Worm (Caenorhabditis elegans): Measurements from ENCODE around the gene Y50D7A.13.

Gene Y50D7A.13

DNA sequence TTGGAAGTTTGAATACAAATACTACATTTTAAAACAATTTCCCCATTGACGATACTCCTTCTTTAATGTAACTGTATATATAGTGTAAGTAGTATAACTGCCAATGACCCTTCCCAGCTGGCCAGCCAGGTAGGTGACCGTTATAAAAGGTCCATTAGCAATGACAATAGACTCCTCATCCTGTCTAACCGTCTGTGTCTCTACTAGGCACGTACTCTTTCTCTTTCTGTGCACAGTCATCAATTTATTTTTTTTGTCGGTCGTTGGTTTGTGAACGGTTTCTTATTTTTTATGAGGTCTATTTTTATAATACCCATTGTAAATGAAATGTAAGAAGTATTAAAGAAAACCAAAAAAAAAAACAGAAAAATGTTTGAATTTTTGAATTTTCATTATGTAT, 10.1 kb upstream of the Y50D7A.13 start:
- no peak for TF ChIP-seq peb-1 (tag; optimal IDR thresholded peaks at IDR 0.05)
- no peak for TF ChIP-seq unc-55 (GFP tag; optimal IDR thresholded peaks at IDR 0.05)
- TF ChIP-seq nhr-23 (tag; optimal IDR thresholded peaks at IDR 0.05) = no peak
- TF ChIP-seq mab-5 (tag; optimal IDR thresholded peaks at IDR 0.05) = no peak
- no peak for TF ChIP-seq elt-1 (tag; optimal IDR thresholded peaks at IDR 0.05)
- TF ChIP-seq nhr-10 (tag; optimal IDR thresholded peaks at IDR 0.05) = no peak
- TF ChIP-seq egl-27 (tag; optimal IDR thresholded peaks at IDR 0.05) = no peak
- TF ChIP-seq ceh-16 (tag; optimal IDR thresholded peaks at IDR 0.05) = no peak
- TF ChIP-seq aly-2 (tag; optimal IDR thresholded peaks at IDR 0.05) = no peak
- no peak for TF ChIP-seq nhr-12 (tag; optimal IDR thresholded peaks at IDR 0.05)
- no peak for TF ChIP-seq mdl-1 (tag; optimal IDR thresholded peaks at IDR 0.05)
- no peak for TF ChIP-seq nhr-11 (tag; optimal IDR thresholded peaks at IDR 0.05)
- TF ChIP-seq nhr-237 (tag; optimal IDR thresholded peaks at IDR 0.05) = no peak
- no peak for TF ChIP-seq elt-3 (tag; optimal IDR thresholded peaks at IDR 0.05)
- no peak for TF ChIP-seq blmp-1 (tag; optimal IDR thresholded peaks at IDR 0.05; ENCODE audit: insufficient read depth)

DNA sequence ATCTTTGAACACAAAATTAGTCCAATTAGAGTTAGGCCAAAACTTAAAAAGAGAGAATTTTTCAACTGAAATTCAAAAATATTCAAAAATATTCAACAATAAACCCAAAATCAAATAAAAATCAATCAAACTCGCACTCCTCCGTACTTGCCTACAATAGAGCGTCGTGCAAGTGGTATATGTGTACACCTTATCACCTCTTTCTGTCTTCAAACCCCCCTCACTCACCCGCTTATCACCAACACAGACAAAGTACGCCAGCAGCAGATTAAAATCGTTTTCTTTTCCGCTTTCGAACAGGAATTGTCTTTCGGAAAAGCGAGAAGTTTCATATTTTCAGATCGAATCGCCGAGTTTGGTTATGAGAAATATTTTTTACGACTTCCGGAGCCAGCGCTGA, 4.8 kb upstream of the Y50D7A.13 start:
- TF ChIP-seq elt-1 (tag; optimal IDR thresholded peaks at IDR 0.05) (no peak), fos-1 (tag; optimal IDR thresholded peaks at IDR 0.05) (peak; percentile 74), crh-2 (tag; optimal IDR thresholded peaks at IDR 0.05) (peak; percentile 5), aly-2 (tag; optimal IDR thresholded peaks at IDR 0.05) (no peak)

DNA sequence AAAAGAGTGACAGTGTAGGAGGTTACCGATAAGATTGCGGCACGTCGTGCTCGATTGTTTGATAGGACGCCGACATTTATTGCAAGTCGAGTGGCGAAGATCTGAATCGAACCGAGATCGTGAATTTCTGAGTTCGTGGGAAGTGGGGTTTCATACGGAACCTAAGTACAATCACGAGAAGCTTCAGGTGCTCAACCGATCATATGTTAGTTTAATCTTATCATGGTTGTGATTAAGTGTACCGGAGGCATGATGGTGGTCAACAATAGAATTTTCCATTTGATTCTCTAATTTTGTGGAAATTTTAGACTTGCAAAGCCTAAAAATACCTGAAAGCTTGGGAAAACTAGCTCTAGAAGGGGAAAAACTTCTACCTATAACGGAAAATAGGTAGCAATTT, 4.0 kb upstream of the Y50D7A.13 start, which contains the start of gene ads-1:
Gene ads-1 (minus strand): TSS at position 101 of the 400 bp plus-strand sequence.
- TF ChIP-seq nhr-11 (tag; optimal IDR thresholded peaks at IDR 0.05) = no peak
- no peak for TF ChIP-seq nhr-129 (tag; optimal IDR thresholded peaks at IDR 0.05)
- no peak for TF ChIP-seq ztf-1 (GFP tag; conservative IDR thresholded peaks at IDR 0.05)
- no peak for TF ChIP-seq dmd-4 (tag; optimal IDR thresholded peaks at IDR 0.05)
- TF ChIP-seq lin-13 (GFP tag; optimal IDR thresholded peaks at IDR 0.05) = no peak
- no peak for TF ChIP-seq mdl-1 (tag; optimal IDR thresholded peaks at IDR 0.05)
- no peak for TF ChIP-seq R02D3.7 (tag; optimal IDR thresholded peaks at IDR 0.05)

DNA sequence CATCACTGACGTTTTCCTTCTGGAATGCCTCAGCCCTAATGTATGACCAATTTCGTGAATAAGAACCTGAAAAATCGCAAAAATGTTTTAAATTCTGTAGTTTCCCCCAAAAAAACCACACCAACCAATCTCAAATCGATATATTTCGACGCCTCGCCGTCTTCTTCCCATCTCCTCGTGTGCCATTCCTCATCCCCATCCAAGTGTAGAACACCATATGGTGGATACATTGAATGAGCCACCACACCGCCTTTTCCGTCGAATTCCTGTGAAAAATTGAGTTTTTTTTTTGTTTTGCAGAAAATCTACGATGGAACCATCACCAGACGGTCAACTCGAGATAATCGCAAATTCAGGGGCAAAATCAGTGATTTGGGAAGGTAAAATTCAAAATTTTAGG, 2.1 kb downstream of the Y50D7A.13 start, which contains the start of gene Y50D7A.1:
Gene Y50D7A.1 (plus strand): TSS at position 301 of the 400 bp plus-strand sequence.
- TF ChIP-seq nhr-23 (tag; optimal IDR thresholded peaks at IDR 0.05) = no peak
- no peak for TF ChIP-seq ztf-4 (tag; optimal IDR thresholded peaks at IDR 0.05)
- no peak for TF ChIP-seq lsy-2 (tag; optimal IDR thresholded peaks at IDR 0.05)
- no peak for TF ChIP-seq nhr-129 (tag; optimal IDR thresholded peaks at IDR 0.05)
- no peak for TF ChIP-seq Y55F3AM.14 (GFP tag; optimal IDR thresholded peaks at IDR 0.05)
- no peak for TF ChIP-seq ceh-82 (tag; optimal IDR thresholded peaks at IDR 0.05)
- no peak for TF ChIP-seq sem-4 (tag; optimal IDR thresholded peaks at IDR 0.05)
- no peak for TF ChIP-seq sma-3 (GFP tag; optimal IDR thresholded peaks at IDR 0.05)
- no peak for TF ChIP-seq lin-13 (GFP tag; optimal IDR thresholded peaks at IDR 0.05)
- no peak for TF ChIP-seq peb-1 (tag; optimal IDR thresholded peaks at IDR 0.05)
- TF ChIP-seq ztf-11 (tag; optimal IDR thresholded peaks at IDR 0.05) = no peak
- no peak for TF ChIP-seq nhr-11 (tag; optimal IDR thresholded peaks at IDR 0.05)
- no peak for TF ChIP-seq nhr-6 (tag; optimal IDR thresholded peaks at IDR 0.05)
- TF ChIP-seq unc-62 (GFP tag; optimal IDR thresholded peaks at IDR 0.05) = no peak
- no peak for TF ChIP-seq nhr-21 (tag; optimal IDR thresholded peaks at IDR 0.05)
- no peak for TF ChIP-seq aly-2 (tag; optimal IDR thresholded peaks at IDR 0.05)
- no peak for TF ChIP-seq C34F6.9 (tag; optimal IDR thresholded peaks at IDR 0.05)

DNA sequence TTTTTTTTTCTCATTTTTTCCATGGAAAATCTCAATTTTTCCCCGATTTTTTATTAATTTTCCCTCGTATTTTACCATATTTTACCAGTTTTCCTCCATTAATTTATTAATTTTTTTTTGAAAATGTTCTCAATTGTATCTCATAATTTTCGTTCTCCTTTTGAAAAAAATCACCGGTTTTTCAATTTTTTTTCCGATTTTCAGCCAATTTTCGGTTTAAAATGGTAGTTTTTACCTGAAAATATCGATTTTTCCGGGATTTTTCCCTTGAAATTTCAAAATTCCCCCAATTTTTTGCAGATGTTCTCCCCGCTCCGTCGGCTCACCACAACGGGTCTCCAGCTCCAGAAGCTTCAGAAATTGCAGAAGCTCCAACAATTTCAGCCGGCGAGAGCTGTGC, 10.6 kb downstream of the Y50D7A.13 start, which contains the start of gene taco-1:
Gene taco-1 (plus strand): TSS at position 301 of the 400 bp plus-strand sequence.
- TF ChIP-seq nhr-129 (tag; optimal IDR thresholded peaks at IDR 0.05) = no peak
- TF ChIP-seq snpc-4 (tag; optimal IDR thresholded peaks at IDR 0.05) = no peak
- no peak for TF ChIP-seq alr-1 (tag; optimal IDR thresholded peaks at IDR 0.05)
- no peak for TF ChIP-seq nhr-11 (tag; optimal IDR thresholded peaks at IDR 0.05)

Measured in whole organism, L2 larva.